Worm (Caenorhabditis elegans) whole organism, young adult: Measurements from ENCODE around the gene F53B2.5.

Experiments
- K12H6.12 ChIP-seq: fragments of 200-800 bp; sonication (Bioruptor generic); optimal IDR thresholded peaks from 2 replicates; lab custom pipeline; 2018; ENCODE audit warnings: mild to moderate bottlenecking, missing genetic modification characterization, missing compliant biosample characterization
- T26A5.8 ChIP-seq: sonication (generic microtip); optimal IDR thresholded peaks from 2 replicates; lab custom pipeline; 2016; ENCODE audit warnings: missing genetic modification characterization, missing compliant biosample characterization
- ZK185.1 ChIP-seq: sonication (generic microtip); optimal IDR thresholded peaks from 2 replicates; lab custom pipeline; 2016; ENCODE audit warnings: mild to moderate bottlenecking, missing genetic modification characterization, missing compliant biosample characterization; ENCODE audit not compliant: poor library complexity, severe bottlenecking
- ama-1 ChIP-seq, 3 experiments: fragments of 150-350 bp in 1 of 3; sonication (generic microtip) in 2 of 3; optimal IDR thresholded peaks; 2 replicates each; lab custom pipeline; 2014 to 2018; ENCODE audit warnings: missing biosample characterization in 2 of 3, missing genetic modification characterization in 2 of 3, missing genetic modification reagents in 2 of 3
- bed-1 ChIP-seq: fragments of 200-800 bp; sonication (Bioruptor generic); IDR thresholded peaks from 2 replicates; pipeline ENCODE4 v1.3.6; 2022; ENCODE audit warnings: missing genetic modification reagents, missing genetic modification characterization, missing compliant biosample characterization
- dpl-1 ChIP-seq: fragments of 150-350 bp; optimal IDR thresholded peaks from 2 replicates; lab custom pipeline; 2014; ENCODE audit warnings: missing biosample characterization, missing genetic modification reagents, missing genetic modification characterization
- egl-18 ChIP-seq: fragments of 200-800 bp; sonication (Bioruptor generic); IDR thresholded peaks from 2 replicates; pipeline ENCODE4 v1.3.6; 2022; ENCODE audit warnings: missing genetic modification reagents, missing genetic modification characterization, missing compliant biosample characterization
- hrde-1 ChIP-seq: sonication (generic microtip); optimal IDR thresholded peaks from 2 replicates; lab custom pipeline; 2016; ENCODE audit warnings: missing genetic modification characterization, mild to moderate bottlenecking, missing compliant biosample characterization, moderate library complexity, missing genotype, missing genetic modification reagents, borderline replicate concordance
- let-526 ChIP-seq: fragments of 200-800 bp; sonication (Bioruptor generic); IDR thresholded peaks from 2 replicates; pipeline ENCODE4 v1.3.6; 2022; ENCODE audit warnings: missing genetic modification reagents, missing genetic modification characterization, missing compliant biosample characterization
- mxl-1 ChIP-seq: sonication (generic microtip); optimal IDR thresholded peaks from 2 replicates; lab custom pipeline; 2016; ENCODE audit warnings: missing genetic modification characterization, missing compliant biosample characterization
- nfya-1 ChIP-seq: sonication (generic microtip); optimal IDR thresholded peaks from 2 replicates; lab custom pipeline; 2017; ENCODE audit warnings: antibody characterized with exemption, missing compliant biosample characterization, missing genetic modification characterization, borderline replicate concordance; ENCODE audit not compliant: insufficient read depth
- pha-4 ChIP-seq: fragments of 150-350 bp; sonication (generic microtip); optimal IDR thresholded peaks from 2 replicates; lab custom pipeline; 2014; ENCODE audit warnings: missing biosample characterization, missing genetic modification reagents, missing genetic modification characterization
- somi-1 ChIP-seq: fragments of 200-800 bp; sonication (Bioruptor generic); optimal IDR thresholded peaks from 2 replicates; lab custom pipeline; 2018; ENCODE audit warnings: mild to moderate bottlenecking, missing genetic modification characterization, missing compliant biosample characterization
- tbx-9 ChIP-seq: sonication (generic microtip); optimal IDR thresholded peaks from 2 replicates; lab custom pipeline; 2016; ENCODE audit warnings: borderline replicate concordance, missing genetic modification characterization, inconsistent platforms, missing compliant biosample characterization

DNA sequence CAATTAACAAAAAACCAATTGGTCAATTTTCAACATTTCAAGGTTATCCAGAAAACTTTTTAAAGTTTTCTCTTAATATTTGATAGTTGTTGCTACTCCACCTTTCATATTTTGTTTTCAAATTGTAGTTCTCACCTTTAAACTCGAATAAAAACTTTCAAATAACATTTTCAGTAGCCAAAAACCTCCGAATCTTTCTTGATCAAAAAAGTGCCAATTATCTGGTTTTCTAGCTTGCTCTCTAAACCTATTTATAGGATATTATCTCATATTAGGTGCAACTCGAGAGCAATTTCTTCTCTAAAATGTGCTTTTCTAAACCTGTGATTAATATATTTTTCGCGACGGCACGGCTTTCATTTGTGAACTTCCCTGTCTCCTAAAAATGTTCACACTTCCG is 43.8 kb downstream of the F53B2.5 start, which contains the start of gene sru-26:
- no peak for TF ChIP-seq K12H6.12 (tag; lab: Kevin White, UChicago)
- no peak for TF ChIP-seq somi-1
- TF ChIP-seq dpl-1 (GFP tag; lab: Kevin White, UChicago), result no peak
- TF ChIP-seq hrde-1 (tag; lab: Kevin White, UChicago), result no peak
- no peak for TF ChIP-seq pha-4 (tag; lab: Kevin White, UChicago)
- TF ChIP-seq T26A5.8 (tag; lab: Kevin White, UChicago), result no peak
- no peak for TF ChIP-seq bed-1 (GFP tag; lab: Robert Waterston, UW)
- no peak for TF ChIP-seq egl-18
- TF ChIP-seq nfya-1, result no peak
- no peak for TF ChIP-seq tbx-9
- no peak for TF ChIP-seq ZK185.1 (tag; lab: Kevin White, UChicago)
- TF ChIP-seq ama-1 (optimal IDR thresholded peaks at IDR 0.05; lab: Kevin White, UChicago), result no peak
- no peak for TF ChIP-seq ama-1 (GFP tag; optimal IDR thresholded peaks at IDR 0.05; lab: Kevin White, UChicago)
- no peak for TF ChIP-seq let-526 (GFP tag; lab: Robert Waterston, UW)
- TF ChIP-seq mxl-1, result no peak
